Fruit fly (Drosophila melanogaster): Measurements from ENCODE around the gene Smn.

Smn gene

dm6 chr3L:16533932-16534331 lies 47.4 kb downstream of the Smn start (continued):
- TF ChIP-seq CG10321 (GFP tag; IDR thresholded peaks at IDR 0.05), result no peak
- peak; percentile 67 for TF ChIP-seq sd (tag; optimal IDR thresholded peaks at IDR 0.05)
- no peak for TF ChIP-seq CG4360 (GFP tag; IDR thresholded peaks at IDR 0.05)
- peak; percentile 63 for TF ChIP-seq salm (tag; optimal IDR thresholded peaks at IDR 0.05)
- TF ChIP-seq CG18599 (GFP tag; optimal IDR thresholded peaks at IDR 0.05), result peak; percentile 84
- peak; percentile 63; the same call in 2 of the 3 replicates for TF ChIP-seq CG14050 (GFP tag; IDR thresholded peaks at IDR 0.05)
- TF ChIP-seq az2 (GFP tag; optimal IDR thresholded peaks at IDR 0.05), result peak; percentile 81
- peak; percentile 95 for TF ChIP-seq sens (GFP tag)
- TF ChIP-seq Kr (GFP tag; optimal IDR thresholded peaks at IDR 0.05), result no peak
- no peak for TF ChIP-seq nerfin-2 (GFP tag; IDR thresholded peaks at IDR 0.05; ENCODE audit: partially characterized antibody)
- no peak for TF ChIP-seq CG30020 (tag; optimal IDR thresholded peaks at IDR 0.05)
- TF ChIP-seq ftz-f1 (GFP tag; optimal IDR thresholded peaks at IDR 0.05), result no peak
- TF ChIP-seq zfh1 (GFP tag; IDR thresholded peaks at IDR 0.05), result no peak
- peak; percentile 76 for TF ChIP-seq esg (GFP tag; conservative IDR thresholded peaks at IDR 0.05)
- peak; percentile 33 for TF ChIP-seq eyg (GFP tag; optimal IDR thresholded peaks at IDR 0.05)
- no peak for TF ChIP-seq Dfd (GFP tag; optimal IDR thresholded peaks at IDR 0.05)
- no peak for TF ChIP-seq CG17912 (GFP tag; optimal IDR thresholded peaks at IDR 0.05)
- TF ChIP-seq CG13424 (tag; optimal IDR thresholded peaks at IDR 0.05), result peak; percentile 88
- peak; percentile 56 to 88 for TF ChIP-seq Hr51 (GFP tag; optimal IDR thresholded peaks at IDR 0.05)
- peak; percentile 27 for TF ChIP-seq Lhr (GFP tag; optimal IDR thresholded peaks at IDR 0.05)
- peak; percentile 64; the same call in 2 of the 3 replicates for TF ChIP-seq CG7357 (GFP tag; IDR thresholded peaks at IDR 0.05)
- TF ChIP-seq wor (GFP tag; IDR thresholded peaks at IDR 0.05), result peak; percentile 80
- TF ChIP-seq CG1529 (GFP tag; optimal IDR thresholded peaks at IDR 0.05), result peak; percentile 78
- peak; percentile 44; the same call in 1 of the 2 replicates for TF ChIP-seq ttk (GFP tag; IDR thresholded peaks at IDR 0.05)
- TF ChIP-seq NC2α (GFP tag; optimal IDR thresholded peaks at IDR 0.05), result no peak
- no peak for TF ChIP-seq yki (optimal IDR thresholded peaks at IDR 0.05)
- peak; percentile 55; the same call in 1 of the 3 replicates for TF ChIP-seq ken (GFP tag; IDR thresholded peaks at IDR 0.05)
- peak; percentile 76 for TF ChIP-seq ind (GFP tag; optimal IDR thresholded peaks at IDR 0.05)
- no peak for TF ChIP-seq fru (optimal IDR thresholded peaks at IDR 0.05)
- TF ChIP-seq pan (optimal IDR thresholded peaks at IDR 0.05), result no peak
- peak in 1 of 2 experiments; percentile 52 for TF ChIP-seq pan (GFP tag; optimal IDR thresholded peaks at IDR 0.05 in 1 of 2, IDR thresholded peaks at IDR 0.05 in 1 of 2)
- TF ChIP-seq Adf1 (GFP tag; IDR thresholded peaks at IDR 0.05), result peak; percentile 20; the same call in 1 of the 2 replicates
- TF ChIP-seq kah (GFP tag; optimal IDR thresholded peaks at IDR 0.05), result peak; percentile 53
- TF ChIP-seq Hey (tag; optimal IDR thresholded peaks at IDR 0.05), result peak; percentile 33
- peak; percentile 61 to 72 for TF ChIP-seq dpn (GFP tag; optimal IDR thresholded peaks at IDR 0.05)
- peak; percentile 81 for TF ChIP-seq twi (tag; optimal IDR thresholded peaks at IDR 0.05)
- no peak for TF ChIP-seq Stat92E (GFP tag; optimal IDR thresholded peaks at IDR 0.05)
- peak; percentile 86 for TF ChIP-seq Blimp-1 (GFP tag; optimal IDR thresholded peaks at IDR 0.05)
- TF ChIP-seq gcm2 (GFP tag; optimal IDR thresholded peaks at IDR 0.05), result peak; percentile 52
- no peak for TF ChIP-seq Hr39 (optimal IDR thresholded peaks at IDR 0.05)
- TF ChIP-seq CG1647 (GFP tag; optimal IDR thresholded peaks at IDR 0.05), result peak; percentile 57
- peak; percentile 79 for TF ChIP-seq tin (GFP tag; optimal IDR thresholded peaks at IDR 0.05)
- TF ChIP-seq Gug (GFP tag; IDR thresholded peaks at IDR 0.05), result peak; percentile 47; the same call in 2 of the 4 replicates
- TF ChIP-seq CG14965 (GFP tag; optimal IDR thresholded peaks at IDR 0.05; ENCODE audit: borderline replicate concordance), result peak; percentile 1
- peak; percentile 47 for TF ChIP-seq zfh2 (GFP tag; optimal IDR thresholded peaks at IDR 0.05)
- peak; percentile 83 for TF ChIP-seq Hmr (GFP tag; optimal IDR thresholded peaks at IDR 0.05)
- TF ChIP-seq CG17328 (GFP tag; IDR thresholded peaks at IDR 0.05), result no peak; the same call in 1 of the 2 replicates
- TF ChIP-seq Sox102F (GFP tag; optimal IDR thresholded peaks at IDR 0.05), result peak; percentile 88
- peak; percentile 83 for TF ChIP-seq row (GFP tag; IDR thresholded peaks at IDR 0.05)
- peak; percentile 79 for TF ChIP-seq Abd-B (GFP tag; optimal IDR thresholded peaks at IDR 0.05)
- no peak for TF ChIP-seq NFAT (GFP tag; IDR thresholded peaks at IDR 0.05)
- TF ChIP-seq CG2120 (GFP tag; optimal IDR thresholded peaks at IDR 0.05), result peak; percentile 87

All from whole organism, embryonic.